Worm (Caenorhabditis elegans) whole organism, L4 larva: ENCODE results near the gene F22F7.4.

Source experiments
- R02D3.7 ChIP-seq: fragments of 150-350 bp; sonication (generic microtip); optimal IDR thresholded peaks from 3 replicates; lab custom pipeline; 2014; ENCODE audit warnings: missing biosample characterization, missing genetic modification characterization
- dpl-1 ChIP-seq: fragments of 150-350 bp; optimal IDR thresholded peaks from 2 replicates; lab custom pipeline; 2014; ENCODE audit warnings: missing biosample characterization, missing genetic modification reagents, missing genetic modification characterization
- egl-27 ChIP-seq: sonication (generic microtip); optimal IDR thresholded peaks from 3 replicates; lab custom pipeline; 2017; ENCODE audit warnings: missing biosample characterization, missing genetic modification reagents, missing genetic modification characterization
- jun-1 ChIP-seq: fragments of 150-350 bp; optimal IDR thresholded peaks from 2 replicates; lab custom pipeline; 2014; ENCODE audit warnings: missing biosample characterization, missing genetic modification reagents, missing genetic modification characterization
- lim-7 ChIP-seq: fragments of 200-800 bp; sonication (Bioruptor generic); IDR thresholded peaks from 2 replicates; pipeline ENCODE4 v1.3.6; 2022; ENCODE audit warnings: missing genetic modification characterization, missing compliant biosample characterization
- lin-1 ChIP-seq: fragments of 200-800 bp; sonication (Bioruptor generic); IDR thresholded peaks from 2 replicates; pipeline ENCODE4 v1.3.6; 2022; ENCODE audit warnings: missing genetic modification reagents, missing genetic modification characterization, missing compliant biosample characterization
- lin-38 ChIP-seq: fragments of 200-800 bp; sonication (Bioruptor generic); IDR thresholded peaks from 2 replicates; pipeline ENCODE4 v1.3.6; 2022; ENCODE audit warnings: missing genetic modification reagents, missing genetic modification characterization, missing compliant biosample characterization
- nhr-11 ChIP-seq: fragments of 150-350 bp; optimal IDR thresholded peaks from 2 replicates; lab custom pipeline; 2014; ENCODE audit warnings: missing biosample characterization, missing genetic modification characterization
- nhr-41 ChIP-seq: fragments of 200-800 bp; sonication (Bioruptor generic); IDR thresholded peaks from 2 replicates; pipeline ENCODE4 v1.3.6; 2022; ENCODE audit warnings: missing genetic modification reagents, missing genetic modification characterization, missing compliant biosample characterization
- saeg-2 ChIP-seq: fragments of 200-800 bp; sonication (Bioruptor generic); IDR thresholded peaks from 2 replicates; pipeline ENCODE4 v1.3.6; 2022; ENCODE audit warnings: missing genetic modification reagents, missing genetic modification characterization, missing compliant biosample characterization
- skn-1 ChIP-seq: fragments of 150-350 bp; optimal IDR thresholded peaks from 2 replicates; lab custom pipeline; 2014; ENCODE audit warnings: missing biosample characterization, missing genetic modification characterization
- unc-130 ChIP-seq: sonication (generic microtip); optimal IDR thresholded peaks from 2 replicates; lab custom pipeline; 2016; ENCODE audit warnings: missing genetic modification reagents, missing genetic modification characterization, missing compliant biosample characterization
- vab-7 ChIP-seq: fragments of 200-800 bp; sonication (Bioruptor generic); IDR thresholded peaks from 2 replicates; pipeline ENCODE4 v1.3.6; 2022; ENCODE audit warnings: missing genetic modification reagents, missing genetic modification characterization, missing compliant biosample characterization
- ztf-11 ChIP-seq: fragments of 150-350 bp; optimal IDR thresholded peaks from 2 replicates; lab custom pipeline; 2014; ENCODE audit warnings: missing biosample characterization, missing genetic modification characterization

DNA sequence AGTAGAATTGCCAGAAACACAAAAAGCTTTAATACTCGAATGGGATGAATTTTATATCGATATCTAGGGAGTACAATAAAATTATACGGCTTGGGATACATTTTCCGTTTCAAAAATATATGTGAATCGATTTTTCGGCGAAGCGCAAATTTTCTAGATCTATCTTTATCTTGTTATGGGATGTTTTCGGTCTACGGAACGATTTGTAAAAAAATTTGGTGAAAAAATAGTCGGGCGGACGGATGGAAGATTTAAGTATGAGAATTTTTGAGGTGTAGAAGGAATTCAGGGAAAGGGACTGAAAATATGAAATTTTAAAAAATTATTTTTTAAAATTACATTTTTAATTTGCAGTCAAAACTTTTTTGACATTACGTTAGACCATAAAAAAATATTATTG, at the start of gene F22F7.4:
- TF ChIP-seq saeg-2 (GFP tag; lab: Robert Waterston, UW) (no peak), R02D3.7 (tag; lab: Kevin White, UChicago) (no peak), skn-1 (tag; lab: Kevin White, UChicago) (no peak), jun-1 (tag; lab: Kevin White, UChicago) (no peak), nhr-11 (tag; lab: Kevin White, UChicago) (no peak), dpl-1 (GFP tag; lab: Kevin White, UChicago) (no peak), unc-130 (GFP tag; lab: Kevin White, UChicago) (no peak), nhr-41 (GFP tag; lab: Robert Waterston, UW) (no peak), vab-7 (GFP tag; lab: Robert Waterston, UW) (no peak), ztf-11 (tag; lab: Kevin White, UChicago) (no peak), egl-27 (tag; lab: Kevin White, UChicago) (no peak), lim-7 (no peak), lin-38 (GFP tag; lab: Robert Waterston, UW) (no peak), lin-1 (GFP tag; lab: Robert Waterston, UW) (no peak)
